Fruit fly (Drosophila melanogaster): ENCODE measurements around the gene mRpL1.

dm6 chr3R:8277494-8278293, 23.5 kb upstream of the mRpL1 start, which contains the start of gene ato:
- no peak for TF ChIP-seq esn (GFP tag; optimal IDR thresholded peaks at IDR 0.05)
- TF ChIP-seq cyc (GFP tag; optimal IDR thresholded peaks at IDR 0.05): no peak
- TF ChIP-seq CG10669 (GFP tag; optimal IDR thresholded peaks at IDR 0.05): no peak
- TF ChIP-seq pdm3 (GFP tag; optimal IDR thresholded peaks at IDR 0.05): no peak
- no peak for TF ChIP-seq net (GFP tag; optimal IDR thresholded peaks at IDR 0.05)
- TF ChIP-seq CG31627 (GFP tag; optimal IDR thresholded peaks at IDR 0.05): no peak
- TF ChIP-seq OdsH (GFP tag; optimal IDR thresholded peaks at IDR 0.05): no peak
- TF ChIP-seq CG34406 (GFP tag; optimal IDR thresholded peaks at IDR 0.05): no peak
- no peak for TF ChIP-seq CG9139 (GFP tag; optimal IDR thresholded peaks at IDR 0.05)
- no peak for TF ChIP-seq CG8632 (GFP tag; optimal IDR thresholded peaks at IDR 0.05)
- no peak for TF ChIP-seq Blimp-1 (GFP tag; optimal IDR thresholded peaks at IDR 0.05)
